Fruit fly (Drosophila melanogaster) whole organism, prepupa: Measurements from ENCODE around the gene Agpat2.

Source experiments
- CG10631 ChIP-seq: fragments of 200-800 bp; sonication (Bioruptor generic); optimal IDR thresholded peaks from 2 replicates; lab custom pipeline; 2016; ENCODE audit warnings: missing biosample characterization, missing genetic modification characterization
- CG10669 ChIP-seq: fragments of 200-800 bp; sonication (Bioruptor generic); optimal IDR thresholded peaks from 3 replicates; lab custom pipeline; 2018; ENCODE audit warnings: missing biosample characterization, mild to moderate bottlenecking, missing genetic modification characterization, moderate library complexity
- CG11762 ChIP-seq: fragments of 200-800 bp; sonication (Bioruptor generic); optimal IDR thresholded peaks from 3 replicates; lab custom pipeline; 2016; ENCODE audit warnings: missing biosample characterization, missing genetic modification characterization; ENCODE audit not compliant: insufficient read depth
- CG15336 ChIP-seq: fragments of 200-800 bp; sonication (Bioruptor generic); IDR thresholded peaks from 2 replicates; pipeline ENCODE4 v1.3.6; 2022; ENCODE audit warnings: missing biosample characterization, missing genetic modification characterization
- CG1621 ChIP-seq: fragments of 200-800 bp; sonication (Bioruptor generic); optimal IDR thresholded peaks from 3 replicates; lab custom pipeline; 2018; ENCODE audit warnings: missing biosample characterization, mild to moderate bottlenecking, missing genetic modification characterization
- CG16779 ChIP-seq: fragments of 200-800 bp; sonication (Bioruptor generic); optimal IDR thresholded peaks from 3 replicates; lab custom pipeline; 2017; ENCODE audit warnings: missing biosample characterization, mild to moderate bottlenecking, missing genetic modification characterization
- CG3032 ChIP-seq: fragments of 200-800 bp; optimal IDR thresholded peaks from 2 replicates; lab custom pipeline; 2019; ENCODE audit warnings: missing biosample characterization, mild to moderate bottlenecking, missing genetic modification characterization, moderate library complexity
- CG31627 ChIP-seq: fragments of 200-800 bp; sonication (Bioruptor generic); optimal IDR thresholded peaks from 3 replicates; lab custom pipeline; 2016; ENCODE audit warnings: missing biosample characterization, missing genetic modification characterization
- CG32006 ChIP-seq: fragments of 200-800 bp; sonication (Bioruptor generic); optimal IDR thresholded peaks from 3 replicates; lab custom pipeline; 2017; ENCODE audit warnings: missing biosample characterization, mild to moderate bottlenecking, missing genetic modification characterization
- CG34406 ChIP-seq: fragments of 200-800 bp; sonication (Bioruptor generic); optimal IDR thresholded peaks from 3 replicates; lab custom pipeline; 2016; ENCODE audit warnings: missing biosample characterization, missing genetic modification characterization
- CG3919 ChIP-seq: fragments of 200-800 bp; sonication (Bioruptor generic); optimal IDR thresholded peaks from 3 replicates; lab custom pipeline; 2016; ENCODE audit warnings: missing biosample characterization, missing genetic modification characterization
- CG4318 ChIP-seq: fragments of 200-800 bp; sonication (Bioruptor generic); optimal IDR thresholded peaks from 3 replicates; lab custom pipeline; 2017; ENCODE audit warnings: missing biosample characterization, mild to moderate bottlenecking, missing genetic modification characterization
- CG6276 ChIP-seq: fragments of 200-800 bp; sonication (Bioruptor generic); optimal IDR thresholded peaks from 2 replicates; lab custom pipeline; 2017; ENCODE audit warnings: missing biosample characterization, mild to moderate bottlenecking, missing genetic modification characterization
- CG6792 ChIP-seq: fragments of 200-800 bp; sonication (Bioruptor generic); optimal IDR thresholded peaks from 3 replicates; lab custom pipeline; 2016; ENCODE audit warnings: missing biosample characterization, missing genetic modification characterization
- CG6854 ChIP-seq: fragments of 200-800 bp; sonication (Bioruptor generic); optimal IDR thresholded peaks from 2 replicates; lab custom pipeline; 2017; ENCODE audit warnings: missing biosample characterization, mild to moderate bottlenecking, missing genetic modification characterization
- CG7368 ChIP-seq: fragments of 200-800 bp; sonication (Bioruptor generic); optimal IDR thresholded peaks from 3 replicates; lab custom pipeline; 2016; ENCODE audit warnings: missing biosample characterization, missing genetic modification characterization
- CG8319 ChIP-seq: fragments of 200-800 bp; sonication (Bioruptor generic); optimal IDR thresholded peaks from 3 replicates; lab custom pipeline; 2016; ENCODE audit warnings: missing biosample characterization, missing genetic modification characterization
- CG9139 ChIP-seq: fragments of 200-800 bp; sonication (Bioruptor generic); optimal IDR thresholded peaks from 3 replicates; lab custom pipeline; 2017; ENCODE audit warnings: missing biosample characterization, mild to moderate bottlenecking, missing genetic modification characterization
- Eip78C ChIP-seq: fragments of 200-800 bp; sonication (Bioruptor generic); peaks from one replicate; lab custom pipeline; 2016; ENCODE audit warnings: missing biosample characterization, missing genetic modification characterization
- Eip93F ChIP-seq: fragments of 200-800 bp; sonication (Bioruptor generic); optimal IDR thresholded peaks from 2 replicates; lab custom pipeline; 2016; ENCODE audit warnings: missing biosample characterization, mild to moderate bottlenecking, missing genetic modification characterization
- Gug ChIP-seq: fragments of 200-800 bp; sonication (Bioruptor generic); IDR thresholded peaks from 2 replicates; pipeline ENCODE4 v1.3.6; 2022; ENCODE audit warnings: missing biosample characterization, missing genetic modification characterization
- Hr38 ChIP-seq: sonication (Bioruptor generic); optimal IDR thresholded peaks from 2 replicates; lab custom pipeline; 2016; ENCODE audit warnings: missing biosample characterization, missing genetic modification characterization
- Hr39 ChIP-seq: fragments of 200-800 bp; sonication (Bioruptor generic); optimal IDR thresholded peaks from 2 replicates; lab custom pipeline; 2016; ENCODE audit warnings: missing biosample characterization, missing genetic modification characterization
- Hr4 ChIP-seq: fragments of 200-800 bp; sonication (Bioruptor generic); optimal IDR thresholded peaks from 3 replicates; lab custom pipeline; 2016; ENCODE audit warnings: missing biosample characterization, missing genetic modification characterization
- Lpt ChIP-seq: fragments of 200-800 bp; sonication (Bioruptor generic); optimal IDR thresholded peaks from 3 replicates; lab custom pipeline; 2016; ENCODE audit warnings: missing biosample characterization, missing genetic modification characterization
- Smox ChIP-seq: fragments of 200-800 bp; sonication (Bioruptor generic); optimal IDR thresholded peaks from 3 replicates; lab custom pipeline; 2016; ENCODE audit warnings: missing biosample characterization, missing genetic modification characterization
- Sox102F ChIP-seq: fragments of 200-800 bp; sonication (Bioruptor generic); optimal IDR thresholded peaks from 2 replicates; lab custom pipeline; 2016; ENCODE audit warnings: missing biosample characterization, mild to moderate bottlenecking, missing genetic modification characterization
- achi ChIP-seq: fragments of 200-800 bp; sonication (Bioruptor generic); optimal IDR thresholded peaks from 3 replicates; lab custom pipeline; 2016; ENCODE audit warnings: missing biosample characterization, missing genetic modification characterization
- acj6 ChIP-seq: fragments of 200-800 bp; sonication (Bioruptor generic); optimal IDR thresholded peaks from 3 replicates; lab custom pipeline; 2016; ENCODE audit warnings: missing biosample characterization, missing genetic modification characterization
- cyc ChIP-seq: fragments of 200-800 bp; sonication (Bioruptor generic); optimal IDR thresholded peaks from 3 replicates; lab custom pipeline; 2016; ENCODE audit warnings: missing biosample characterization, missing genetic modification characterization
- eg ChIP-seq: fragments of 200-800 bp; sonication (Bioruptor generic); IDR thresholded peaks from 3 replicates; pipeline ENCODE4 v1.3.6; 2022; ENCODE audit warnings: missing biosample characterization, missing genetic modification characterization
- esn ChIP-seq: fragments of 200-800 bp; sonication (Bioruptor generic); optimal IDR thresholded peaks from 2 replicates; lab custom pipeline; 2016; ENCODE audit warnings: missing biosample characterization, mild to moderate bottlenecking, missing genetic modification characterization, moderate library complexity
- fd85E ChIP-seq: fragments of 200-800 bp; sonication (Bioruptor generic); optimal IDR thresholded peaks from 3 replicates; lab custom pipeline; 2016; ENCODE audit warnings: missing biosample characterization, missing genetic modification characterization
- fkh ChIP-seq: fragments of 200-800 bp; sonication (Bioruptor generic); optimal IDR thresholded peaks from 3 replicates; lab custom pipeline; 2017; ENCODE audit warnings: missing biosample characterization, mild to moderate bottlenecking, missing genetic modification characterization, moderate library complexity
- lz ChIP-seq: fragments of 200-800 bp; sonication (Bioruptor generic); optimal IDR thresholded peaks from 3 replicates; lab custom pipeline; 2016; ENCODE audit warnings: missing biosample characterization, missing genetic modification characterization
- net ChIP-seq: fragments of 200-800 bp; sonication (Bioruptor generic); optimal IDR thresholded peaks from 3 replicates; lab custom pipeline; 2016; ENCODE audit warnings: missing biosample characterization, missing genetic modification characterization
- salr ChIP-seq, 2 experiments: fragments of 200-800 bp; sonication (Bioruptor generic); optimal IDR thresholded peaks; 3 replicates each; lab custom pipeline; 2016 to 2018; ENCODE audit warnings: missing biosample characterization in 2 of 2, missing genetic modification characterization in 2 of 2, mild to moderate bottlenecking in 1 of 2
- ss ChIP-seq, 2 experiments: fragments of 200-800 bp; sonication (Bioruptor generic); optimal IDR thresholded peaks; 2 replicates in 1 of 2; 3 replicates in 1 of 2; lab custom pipeline; 2017 to 2018; ENCODE audit warnings: mild to moderate bottlenecking in 2 of 2, missing biosample characterization in 2 of 2, missing genetic modification characterization in 2 of 2, moderate library complexity in 1 of 2
- svp ChIP-seq: fragments of 200-800 bp; sonication (Bioruptor generic); peaks from one replicate; lab custom pipeline; 2016; ENCODE audit warnings: missing biosample characterization, missing genetic modification characterization
- topi ChIP-seq: fragments of 200-800 bp; sonication (Bioruptor generic); optimal IDR thresholded peaks from 3 replicates; lab custom pipeline; 2016; ENCODE audit warnings: missing biosample characterization, missing genetic modification characterization
- vri ChIP-seq: fragments of 200-800 bp; sonication (Bioruptor generic); optimal IDR thresholded peaks from 3 replicates; lab custom pipeline; 2016; ENCODE audit warnings: missing biosample characterization, mild to moderate bottlenecking, missing genetic modification characterization

The Agpat2 gene

dm6 chr2L:8490439-8490838 lies 26.6 kb upstream of the Agpat2 start, which contains the start of gene CG43400:
TSS of gene CG43400 (plus strand) at chr2L:8490739.
- TF ChIP-seq Eip78C (no peak), CG7368 (no peak), Lpt (no peak), topi (GFP tag; lab: Kevin White, UChicago) (no peak), cyc (no peak), CG10631 (GFP tag; lab: Kevin White, UChicago) (no peak), esn (GFP tag; lab: Kevin White, UChicago) (no peak), CG34406 (no peak), CG3919 (GFP tag; lab: Kevin White, UChicago) (no peak), CG11762 (no peak), Hr38 (no peak), lz (no peak)

- TF ChIP-seq CG34406 (no peak), svp (GFP tag; lab: Kevin White, UChicago) (no peak), esn (GFP tag; lab: Kevin White, UChicago) (no peak), fkh (GFP tag; lab: Kevin White, UChicago) (peak; percentile 98), Hr38 (no peak), CG4318 (GFP tag; lab: Kevin White, UChicago) (no peak), CG6854 (GFP tag; lab: Kevin White, UChicago) (no peak), Gug (no peak), CG10669 (GFP tag; lab: Kevin White, UChicago) (no peak), topi (GFP tag; lab: Kevin White, UChicago) (no peak), CG6792 (GFP tag; lab: Kevin White, UChicago) (peak; percentile 2), ss (GFP tag; optimal IDR thresholded peaks at IDR 0.05; lab: Kevin White, UChicago) (no peak), CG16779 (tag; lab: Kevin White, UChicago) (no peak), cyc (peak; percentile 24), CG11762 (no peak), CG1621 (tag; lab: Kevin White, UChicago) (no peak), acj6 (GFP tag; lab: Kevin White, UChicago) (no peak), fd85E (GFP tag; lab: Kevin White, UChicago) (no peak), Hr39 (no peak), Eip93F (GFP tag; lab: Kevin White, UChicago) (no peak), achi (GFP tag; lab: Kevin White, UChicago) (no peak), Sox102F (GFP tag; lab: Kevin White, UChicago) (no peak), eg (GFP tag; lab: Robert Waterston, UW) (no peak), CG31627 (no peak), Hr4 (GFP tag; lab: Kevin White, UChicago) (no peak), lz (peak; percentile 14), CG9139 (GFP tag; lab: Kevin White, UChicago) (no peak), Smox (GFP tag; lab: Kevin White, UChicago) (peak; percentile 12), CG8319 (GFP tag; lab: Kevin White, UChicago) (no peak), CG3032 (tag; lab: Kevin White, UChicago) (no peak), CG15336 (GFP tag; lab: Robert Waterston, UW) (no peak)
- TF ChIP-seq, all 60 proteins: peak for 5
These were observed 24.9 kb upstream of the Agpat2 start, which contains the start of gene CG13088 for dm6 chr2L:8488735-8489134. TSS of gene CG13088 (plus strand) at chr2L:8488981.

- TF ChIP-seq Smox (GFP tag; lab: Kevin White, UChicago) (no peak), CG6854 (GFP tag; lab: Kevin White, UChicago) (peak; percentile 7), CG6792 (GFP tag; lab: Kevin White, UChicago) (no peak), svp (GFP tag; lab: Kevin White, UChicago) (peak; percentile 71), CG32006 (GFP tag; lab: Kevin White, UChicago) (no peak), CG6276 (no peak), net (GFP tag; lab: Kevin White, UChicago) (no peak), vri (GFP tag; lab: Kevin White, UChicago) (no peak), salr (GFP tag; optimal IDR thresholded peaks at IDR 0.05; lab: Kevin White, UChicago) (no peak), Eip78C (peak; percentile 65)
These were observed 21.8 kb upstream of the Agpat2 start for dm6 chr2L:8485562-8485961.
